Worm (Caenorhabditis elegans) whole organism, midembryonic: ENCODE data around the gene C34C12.12.

Experiments
- cog-1 ChIP-seq: sonication (generic microtip); optimal IDR thresholded peaks from 2 replicates; lab custom pipeline; 2016; ENCODE audit warnings: missing genetic modification characterization, missing compliant biosample characterization
- flt-1 ChIP-seq: fragments of 200-800 bp; sonication (Bioruptor generic); IDR thresholded peaks from 2 replicates; pipeline ENCODE4 v1.3.6; 2022; ENCODE audit warnings: missing genetic modification characterization, missing compliant biosample characterization
- klf-2 ChIP-seq: fragments of 200-800 bp; sonication (Bioruptor generic); conservative IDR thresholded peaks from 2 replicates; pipeline ENCODE4 v1.3.6; 2022; ENCODE audit warnings: missing genetic modification reagents, missing genetic modification characterization, missing compliant biosample characterization
- med-1 ChIP-seq: sonication (generic microtip); optimal IDR thresholded peaks from 2 replicates; lab custom pipeline; 2017; ENCODE audit warnings: missing genetic modification characterization, mild to moderate bottlenecking, missing compliant biosample characterization, antibody characterized with exemption, missing genetic modification reagents; ENCODE audit not compliant: insufficient read depth
- ref-1 ChIP-seq: fragments of 200-800 bp; sonication (Bioruptor generic); conservative IDR thresholded peaks from 2 replicates; pipeline ENCODE4 v1.3.6; 2022; ENCODE audit warnings: missing genetic modification reagents, missing genetic modification characterization, missing compliant biosample characterization
- tab-1 ChIP-seq: fragments of 200-800 bp; sonication (Bioruptor generic); IDR thresholded peaks from 2 replicates; pipeline ENCODE4 v1.3.6; 2022; ENCODE audit warnings: missing genetic modification characterization, missing compliant biosample characterization
- ztf-23 ChIP-seq: fragments of 200-800 bp; sonication (Bioruptor generic); IDR thresholded peaks from 2 replicates; pipeline ENCODE4 v1.3.6; 2022; ENCODE audit warnings: missing genetic modification reagents, missing genetic modification characterization, missing compliant biosample characterization
- ztf-29 ChIP-seq: fragments of 200-800 bp; sonication (Bioruptor generic); IDR thresholded peaks from 2 replicates; pipeline ENCODE4 v1.3.6; 2022; ENCODE audit warnings: missing genetic modification reagents, missing genetic modification characterization, missing compliant biosample characterization

ce11 chrIII:3435152-3435551 lies 17.8 kb upstream of the C34C12.12 start:
- TF ChIP-seq tab-1 (GFP tag; lab: Robert Waterston, UW) (no peak), ztf-23 (GFP tag; lab: Robert Waterston, UW) (no peak), med-1 (GFP tag; lab: Kevin White, UChicago) (no peak), klf-2 (GFP tag; lab: Robert Waterston, UW) (no peak), flt-1 (GFP tag; lab: Robert Waterston, UW) (no peak), ztf-29 (GFP tag; lab: Robert Waterston, UW) (no peak), ref-1 (no peak), cog-1 (tag; lab: Kevin White, UChicago) (no peak)
